Worm (Caenorhabditis elegans): Measurements from ENCODE around the gene srt-17.

DNA sequence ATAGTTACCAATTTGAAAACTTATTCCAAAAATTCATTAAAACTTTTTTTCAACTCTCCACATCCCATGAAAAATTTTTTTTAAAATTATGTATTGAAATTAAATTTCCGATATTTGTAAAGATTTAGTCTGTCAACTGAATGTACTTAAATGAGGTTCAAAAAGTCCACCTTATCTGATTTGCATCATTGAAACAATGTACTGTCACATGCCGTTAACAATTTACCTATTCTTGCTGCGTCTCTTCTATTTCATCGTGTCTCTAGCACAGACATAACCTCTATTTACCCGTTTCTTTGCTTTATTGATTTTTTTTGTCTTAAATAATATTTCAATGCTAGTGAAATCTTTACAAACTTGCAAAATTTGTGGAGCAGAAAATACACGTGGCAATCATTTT is 14.6 kb downstream of the srt-17 start, which contains the start of gene nhr-90:
- TF ChIP-seq W03F9.2 (tag; optimal IDR thresholded peaks at IDR 0.05) (no peak), dao-5 (tag; optimal IDR thresholded peaks at IDR 0.05) (no peak)
